Worm (Caenorhabditis elegans): ENCODE data around the gene F28F8.9.

DNA sequence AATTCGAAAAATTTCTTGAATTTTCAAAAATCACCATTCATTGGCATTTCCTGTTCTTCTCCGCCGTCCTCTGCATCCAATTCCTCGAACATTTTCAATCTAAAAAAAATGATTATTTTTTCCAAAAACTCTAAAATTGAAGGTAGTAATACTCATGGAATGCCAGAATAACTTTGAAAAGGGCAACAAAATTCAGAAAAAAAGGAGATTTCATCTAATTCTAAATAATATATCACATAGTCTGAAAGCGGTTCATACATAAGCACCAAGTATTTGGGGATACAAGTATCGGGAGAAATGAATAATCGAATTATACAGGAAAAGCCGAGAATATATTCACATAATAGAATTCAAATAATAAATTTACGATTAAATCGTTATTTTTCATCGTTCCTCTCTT is 3.2 kb downstream of the F28F8.9 start, which contains the start of gene mdt-28:
- TF ChIP-seq lin-13 (GFP tag; optimal IDR thresholded peaks at IDR 0.05) = no peak
- TF ChIP-seq lin-15B (tag; optimal IDR thresholded peaks at IDR 0.05) = no peak
- TF ChIP-seq rnt-1 (tag; optimal IDR thresholded peaks at IDR 0.05) = no peak
- no peak for TF ChIP-seq nhr-12 (tag; optimal IDR thresholded peaks at IDR 0.05)
- no peak for TF ChIP-seq lin-35 (GFP tag; optimal IDR thresholded peaks at IDR 0.05)
- TF ChIP-seq dsc-1 (tag; optimal IDR thresholded peaks at IDR 0.05) = no peak
- TF ChIP-seq skn-1 (tag; optimal IDR thresholded peaks at IDR 0.05) = no peak
- TF ChIP-seq nhr-84 (tag; optimal IDR thresholded peaks at IDR 0.05) = no peak
- no peak for TF ChIP-seq nhr-20 (tag; optimal IDR thresholded peaks at IDR 0.05)
